Worm (Caenorhabditis elegans) whole organism, dauer: ENCODE measurements around the gene col-173.

Experiments
- unc-62 ChIP-seq: sonication (generic microtip); optimal IDR thresholded peaks from 2 replicates; lab custom pipeline; 2017; ENCODE audit warnings: missing biosample characterization, missing genetic modification reagents, missing genetic modification characterization

The col-173 gene

DNA sequence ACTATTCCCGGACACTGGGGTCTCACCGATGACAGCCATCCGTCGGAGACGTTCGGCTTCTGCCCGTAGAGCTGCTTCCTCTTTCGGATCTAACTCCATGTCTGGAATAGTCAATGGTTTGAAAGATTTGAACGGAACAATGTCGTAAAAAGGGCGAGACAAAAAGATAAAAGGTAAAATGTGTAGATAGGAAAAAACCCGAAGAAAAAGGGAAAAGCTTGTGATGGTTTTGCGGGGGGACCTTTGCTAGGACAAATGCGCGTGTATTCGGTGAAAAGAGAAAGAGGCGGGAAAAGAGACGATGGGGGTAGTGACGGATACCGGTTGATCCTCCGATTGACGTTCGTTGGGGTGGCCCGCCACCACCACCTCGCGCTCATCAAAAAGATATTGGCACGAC lies at the start of gene col-173:
col-173 (minus strand) TSS at position 101 of the 400 bp plus-strand sequence.
- TF ChIP-seq unc-62 = no peak

DNA sequence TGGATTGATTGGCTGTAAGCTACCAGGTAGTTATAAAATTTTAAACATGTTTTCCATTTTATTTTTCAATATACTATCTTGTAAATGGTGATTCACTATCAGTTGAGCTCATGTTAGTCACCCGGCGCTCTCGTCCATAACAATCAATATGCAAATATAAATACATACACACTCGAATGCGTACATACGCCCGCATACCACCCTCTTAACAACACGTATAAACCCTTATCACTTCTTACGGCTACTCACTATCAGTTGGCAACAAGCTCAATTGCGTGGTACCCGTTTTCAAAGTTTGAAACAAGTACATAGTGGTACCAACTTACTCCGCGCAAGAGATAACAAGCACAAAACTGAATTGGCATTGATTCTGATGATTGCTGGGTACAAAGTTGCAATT lies 49.6 kb upstream of the col-173 start:
- no peak for TF ChIP-seq unc-62

DNA sequence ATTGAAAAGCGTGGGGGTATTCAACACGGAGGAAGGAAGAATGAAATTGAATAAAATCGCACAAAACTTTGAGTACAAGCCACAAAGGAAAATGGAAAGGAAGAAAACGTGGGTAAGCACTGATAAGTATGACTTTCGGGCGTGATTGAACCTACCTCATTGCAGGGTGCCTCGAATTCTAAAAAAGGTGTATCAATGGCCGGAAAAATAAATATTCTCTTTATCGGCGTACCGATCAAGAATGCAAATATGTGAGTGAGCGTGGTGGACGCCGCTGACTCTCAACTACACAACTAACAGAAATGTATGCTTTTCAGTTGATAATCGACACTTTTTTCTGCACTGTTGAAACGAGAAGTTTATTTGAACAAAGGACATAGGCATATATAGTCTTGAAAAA lies 47.1 kb upstream of the col-173 start, which contains the start of gene otpl-3:
otpl-3 (minus strand) TSS at position 304 of the 400 bp plus-strand sequence.
- no peak for TF ChIP-seq unc-62

DNA sequence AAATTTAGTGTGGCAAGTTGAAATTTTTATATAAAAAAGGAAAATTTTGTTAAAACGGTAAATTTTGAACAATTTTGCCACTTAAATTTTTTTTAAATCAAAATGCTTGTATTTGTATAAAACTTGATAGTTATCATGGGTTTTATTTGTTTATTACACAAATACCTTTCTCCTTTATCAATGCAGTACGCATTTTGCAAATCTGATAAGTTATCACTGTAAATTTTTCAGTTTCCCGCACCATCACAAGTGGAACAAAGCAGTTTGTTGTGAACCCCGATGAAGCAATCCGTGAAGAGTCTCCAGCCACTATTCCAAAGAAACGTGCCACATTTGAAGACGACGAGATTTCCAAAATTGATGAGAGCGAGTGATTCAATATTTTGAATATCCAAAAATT lies 42.8 kb upstream of the col-173 start:
- no peak for TF ChIP-seq unc-62

DNA sequence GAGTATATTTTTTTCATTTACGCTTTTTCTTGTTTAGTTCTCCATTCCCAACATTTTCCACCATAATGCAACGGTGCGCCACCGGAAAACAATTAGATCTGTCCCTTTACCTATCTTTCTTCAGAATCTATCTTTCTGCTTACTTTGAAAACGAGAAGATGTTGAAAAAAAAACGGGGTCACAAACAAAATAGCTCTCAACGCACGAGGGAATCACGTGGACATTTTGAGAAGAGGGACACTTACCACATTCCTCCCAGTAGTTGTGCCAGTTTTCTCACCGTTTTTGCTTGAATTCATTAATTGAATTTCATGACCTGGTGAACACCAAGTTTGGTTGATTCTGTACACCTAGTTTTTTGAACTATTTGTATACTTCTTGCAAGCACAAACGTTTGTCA lies 38.8 kb upstream of the col-173 start:
- TF ChIP-seq unc-62 = no peak

DNA sequence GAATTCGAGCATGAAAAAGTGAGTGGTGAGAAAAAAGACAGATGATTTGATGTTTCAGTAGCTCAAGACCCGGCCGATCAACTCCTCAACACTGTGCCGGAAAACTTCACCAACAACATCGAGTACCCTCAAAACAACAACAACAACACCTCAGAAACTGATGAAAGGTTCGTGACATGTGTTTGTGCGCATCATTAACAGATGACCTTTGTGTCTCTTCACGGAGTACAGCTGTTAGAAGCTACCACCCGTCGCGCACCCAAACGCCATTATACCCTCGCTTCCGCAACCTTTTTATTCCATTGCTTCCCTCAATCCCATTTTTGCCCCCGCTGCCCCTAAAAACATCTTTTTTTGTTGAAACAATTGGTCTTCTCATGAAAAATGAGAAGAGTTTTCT lies 37.9 kb upstream of the col-173 start:
- no peak for TF ChIP-seq unc-62

DNA sequence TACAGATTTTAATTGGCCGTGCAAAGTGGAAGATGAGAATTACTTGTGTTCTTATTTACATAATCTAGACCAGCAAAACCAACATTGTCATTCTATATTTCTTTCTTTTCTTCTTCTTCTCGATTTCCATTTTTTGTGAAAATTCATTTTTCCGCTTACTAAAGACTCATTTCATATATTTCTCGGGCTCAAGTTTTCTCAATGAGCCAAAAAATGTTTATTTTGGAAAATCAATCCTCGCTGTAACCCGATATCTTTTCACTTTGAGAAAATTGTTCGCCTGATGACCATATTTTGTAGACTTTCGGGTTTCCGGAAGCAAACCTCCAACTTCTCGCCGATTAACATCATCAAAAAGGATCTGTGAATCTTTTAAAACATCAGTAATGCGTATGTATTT lies 36.7 kb upstream of the col-173 start, which contains the start of gene nhx-4:
nhx-4 (plus strand) TSS at position 301 of the 400 bp plus-strand sequence.
- no peak for TF ChIP-seq unc-62

DNA sequence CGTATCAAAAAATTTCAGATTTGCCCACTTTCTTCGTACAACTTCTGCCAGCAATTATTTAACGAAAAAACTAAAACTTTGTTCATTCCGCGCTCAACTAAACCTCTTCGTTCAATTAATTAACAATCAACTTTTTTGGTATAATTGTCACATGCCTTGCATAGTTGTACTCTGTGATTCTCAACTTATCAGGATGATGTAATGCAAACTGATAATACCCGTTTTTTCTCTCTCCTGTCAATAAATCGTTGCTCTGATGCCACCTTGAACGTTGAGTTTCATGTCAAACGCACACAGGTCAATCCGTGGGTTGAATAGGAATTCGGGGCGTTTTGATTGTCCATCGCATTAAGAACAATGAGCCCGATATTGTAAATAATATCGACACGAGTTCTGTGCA lies 28.2 kb upstream of the col-173 start:
- no peak for TF ChIP-seq unc-62

DNA sequence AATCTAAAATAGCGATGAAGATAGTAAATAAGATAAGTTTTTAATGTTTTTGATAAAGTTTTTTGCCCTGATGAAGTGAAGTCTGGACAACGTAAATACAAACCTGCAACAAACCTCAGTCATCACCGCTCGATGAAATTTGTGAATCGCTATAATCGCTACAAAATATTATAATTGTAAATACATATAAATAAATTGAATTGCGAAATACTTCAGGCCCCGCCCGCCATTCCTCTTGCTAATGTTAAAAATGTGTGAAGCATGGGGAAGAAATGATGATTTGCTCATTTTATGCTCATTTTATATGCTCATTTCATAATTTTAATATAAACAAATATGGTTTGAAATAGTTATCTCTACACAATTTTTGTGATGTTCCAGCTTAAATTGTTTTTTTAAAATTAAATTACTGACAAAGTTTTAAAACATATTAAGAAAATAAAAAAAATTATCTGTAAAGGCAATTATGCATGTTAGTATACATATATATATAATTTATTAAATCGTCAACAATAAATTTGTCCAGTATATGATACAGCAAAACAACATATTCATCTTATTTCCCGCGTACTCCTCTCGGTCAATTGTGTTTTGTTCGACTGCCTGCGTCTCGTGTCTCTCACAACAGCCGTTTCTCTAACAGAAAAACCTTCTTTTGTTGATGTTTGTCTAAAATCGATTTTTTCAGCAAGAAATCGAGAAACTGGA lies 26.9 kb upstream of the col-173 start, which contains the start of gene sid-5:
sid-5 (plus strand) TSS at position 658 of the 708 bp plus-strand sequence.
- no peak for TF ChIP-seq unc-62

DNA sequence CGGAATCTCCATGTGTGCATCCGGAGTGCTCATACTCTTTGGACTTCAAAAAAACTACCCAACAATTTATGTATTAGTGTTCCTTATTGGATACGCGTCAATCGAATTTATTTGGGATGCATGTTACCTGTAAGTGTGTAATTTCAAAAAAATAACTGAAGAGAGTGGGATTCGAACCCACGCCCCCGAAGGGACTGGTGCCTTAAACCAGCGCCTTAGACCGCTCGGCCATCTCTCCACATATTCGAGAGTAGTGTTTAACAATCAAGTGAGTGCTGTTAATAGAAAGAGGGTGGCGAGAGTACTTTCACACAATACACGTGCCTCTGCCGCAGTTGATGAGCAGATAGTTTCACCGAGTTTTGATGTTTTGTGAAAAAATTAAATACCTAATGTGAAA lies 25.6 kb upstream of the col-173 start:
- no peak for TF ChIP-seq unc-62

DNA sequence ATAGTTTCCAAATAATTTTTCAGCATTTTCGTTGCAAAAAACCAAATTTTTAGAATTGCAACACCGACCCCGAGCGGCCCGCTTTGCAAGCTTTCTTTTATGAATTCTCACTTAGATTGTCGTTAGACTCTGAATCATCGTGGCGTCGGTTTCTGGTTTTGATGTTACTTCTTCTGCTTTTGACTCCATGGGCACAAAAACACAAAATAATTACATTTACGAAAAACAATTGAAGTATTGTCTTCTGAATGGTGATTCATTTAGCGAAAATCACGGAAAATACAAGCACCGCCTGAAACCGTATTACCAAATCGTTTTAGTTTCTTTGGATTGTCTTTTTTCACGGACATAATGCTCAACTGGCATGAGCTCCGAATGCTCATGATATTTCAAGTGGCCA lies 23.7 kb upstream of the col-173 start, which contains the start of gene pes-23:
pes-23 (plus strand) TSS at position 301 of the 400 bp plus-strand sequence.
- no peak for TF ChIP-seq unc-62

DNA sequence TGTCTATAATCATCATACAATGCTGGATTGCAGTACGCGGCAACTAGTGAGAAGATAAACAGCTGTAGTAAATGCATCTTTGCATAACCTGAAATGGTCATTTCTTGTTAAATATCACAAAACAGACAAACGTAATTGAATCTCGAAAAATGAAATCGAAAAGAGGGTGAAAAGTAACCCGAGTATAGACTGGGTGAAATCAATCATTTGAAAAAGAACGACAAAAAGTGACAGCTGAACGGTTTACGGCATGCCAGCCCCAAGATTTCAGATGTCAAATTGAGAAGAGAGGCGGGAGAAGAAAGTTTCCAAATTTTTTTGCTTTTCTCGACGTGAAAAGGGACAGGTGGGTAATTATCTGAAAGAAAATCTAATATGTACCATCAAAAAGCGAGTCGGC lies 22.5 kb upstream of the col-173 start, which contains the start of gene F14B8.4:
F14B8.4 (minus strand) TSS at position 101 of the 400 bp plus-strand sequence.
- no peak for TF ChIP-seq unc-62

DNA sequence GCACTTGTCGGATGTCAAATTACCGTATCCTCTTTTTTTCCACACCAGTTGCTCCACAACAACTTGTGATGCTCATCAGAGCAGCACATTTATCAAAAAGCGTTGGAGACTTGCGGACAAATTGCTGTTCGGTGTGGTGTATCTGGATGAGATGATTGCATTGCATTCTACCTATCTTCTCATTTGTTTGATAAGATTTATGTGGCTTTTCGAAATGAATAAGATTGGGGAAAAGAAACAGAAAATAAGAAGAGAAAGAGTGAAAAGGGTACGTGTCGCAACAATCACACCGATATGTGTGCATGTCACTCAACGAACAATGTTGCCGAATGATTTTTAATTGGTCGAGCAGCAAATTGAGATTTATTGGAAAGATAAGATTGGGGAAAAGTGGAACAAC lies 16.8 kb upstream of the col-173 start:
- no peak for TF ChIP-seq unc-62

DNA sequence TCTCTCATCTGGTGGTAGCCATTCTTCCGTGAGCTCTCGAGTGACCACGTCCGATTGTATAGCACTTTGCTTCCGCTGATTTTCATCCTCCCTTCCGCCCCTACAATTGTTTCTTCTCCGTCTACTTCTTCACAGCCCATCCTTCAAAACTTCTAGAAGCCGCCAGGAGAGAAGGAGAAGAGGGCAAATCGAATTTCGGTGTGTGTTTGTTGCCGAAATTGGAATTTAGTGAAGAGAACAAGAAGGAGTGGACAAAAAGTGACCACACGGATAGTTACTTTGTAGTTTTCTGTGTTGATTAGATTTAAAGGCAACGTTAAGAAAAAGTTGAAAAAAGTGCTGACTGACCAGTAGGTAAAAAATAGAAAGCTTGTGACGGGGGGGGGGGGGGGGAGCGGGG lies 15.7 kb upstream of the col-173 start:
- TF ChIP-seq unc-62 = no peak

DNA sequence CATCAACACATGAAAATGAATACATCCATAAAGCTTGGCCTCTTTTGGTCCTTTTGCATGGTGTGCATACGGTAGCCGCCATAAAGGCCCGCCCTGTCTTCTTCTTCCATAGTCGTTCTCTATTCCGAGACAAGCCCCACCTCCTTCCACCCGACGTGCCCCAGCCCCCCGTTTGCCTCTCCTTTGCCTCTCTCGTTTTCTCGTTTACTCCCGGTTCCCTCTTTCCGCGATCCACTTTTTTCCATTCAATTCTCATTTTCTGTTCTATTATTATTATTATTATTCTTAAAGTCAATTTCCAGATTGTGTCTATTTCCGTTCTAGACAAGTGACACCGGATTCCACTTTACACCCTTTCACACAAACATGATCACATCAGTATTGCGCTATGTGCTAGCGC lies 12.0 kb upstream of the col-173 start, which contains the start of gene unc-6:
unc-6 (plus strand) TSS at position 301 of the 400 bp plus-strand sequence.
- no peak for TF ChIP-seq unc-62

DNA sequence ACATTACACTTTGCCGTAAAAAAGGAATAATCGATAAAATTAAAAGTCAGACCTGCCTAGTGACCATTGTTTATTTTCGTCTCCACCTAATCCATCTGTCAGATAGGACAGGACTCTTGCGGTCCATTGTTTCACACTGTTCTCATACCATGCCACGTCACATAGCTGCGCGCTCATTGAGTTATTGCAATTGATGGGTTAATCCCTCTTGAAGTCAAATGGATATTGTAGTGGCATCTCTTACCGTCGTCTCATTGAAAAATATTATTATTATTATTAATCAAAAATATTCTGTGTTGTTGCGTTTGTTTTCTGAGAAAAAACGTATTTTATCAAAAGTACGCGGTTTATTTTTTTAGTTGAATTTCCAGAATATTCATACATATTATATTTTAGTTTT lies 10.9 kb upstream of the col-173 start:
- TF ChIP-seq unc-62 = no peak

DNA sequence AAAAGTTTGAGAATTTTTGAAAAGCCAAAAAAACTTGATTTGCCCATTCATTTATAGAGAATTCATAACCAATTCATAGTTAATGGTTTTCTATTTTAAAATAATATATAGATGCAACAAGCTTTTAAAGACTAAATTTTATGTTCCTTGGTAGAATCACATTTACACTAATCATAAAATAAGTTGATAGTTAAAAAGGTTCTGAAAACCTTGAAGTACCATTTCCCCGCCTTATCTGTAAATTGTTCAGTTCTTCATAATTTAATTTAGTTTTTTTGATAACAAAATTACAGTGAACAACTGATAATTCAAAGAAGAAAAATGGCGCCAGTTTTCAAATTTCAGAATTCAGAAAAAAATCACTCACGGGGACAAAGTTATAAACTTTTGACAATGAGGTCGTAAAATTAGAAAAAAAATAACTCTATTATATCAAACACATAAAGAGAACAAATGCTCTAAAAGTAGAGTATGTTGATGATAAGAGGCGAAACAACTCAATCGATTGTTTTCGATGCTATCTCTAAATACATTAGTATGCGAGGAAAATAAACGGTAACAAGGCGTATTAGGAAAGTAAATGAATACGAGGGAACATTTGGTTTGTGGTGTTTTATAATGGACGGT lies 8.0 kb upstream of the col-173 start, which contains the start of gene F41C6.7:
F41C6.7 (minus strand) TSS at position 51 of the 627 bp plus-strand sequence.
- no peak for TF ChIP-seq unc-62

DNA sequence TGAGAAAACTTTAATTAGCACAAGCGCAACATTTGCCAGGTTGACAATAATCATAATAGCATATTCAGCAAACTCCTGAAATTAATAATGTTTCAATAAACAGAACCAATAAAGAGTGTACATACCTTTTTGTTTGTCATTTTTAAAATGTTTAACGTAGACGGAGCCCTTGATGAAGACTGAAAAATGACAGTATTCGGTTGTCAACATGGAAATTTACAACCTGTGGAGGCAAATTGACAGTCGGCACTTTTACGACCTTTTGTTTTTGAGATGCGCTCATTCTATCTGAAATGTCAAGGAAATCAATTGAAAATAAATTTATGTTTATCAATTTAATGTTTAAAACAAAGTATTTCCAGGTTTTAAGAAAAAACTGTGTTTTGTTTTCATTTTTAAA lies 7.1 kb upstream of the col-173 start:
- no peak for TF ChIP-seq unc-62
